Worm (Caenorhabditis elegans) whole organism, L4 larva: ENCODE data around the gene kin-21.

ENCODE experiments used
- F26F4.8 ChIP-seq: fragments of 200-800 bp; sonication (Bioruptor generic); conservative IDR thresholded peaks from 2 replicates; pipeline ENCODE4 v1.3.6; 2022; ENCODE audit warnings: missing genetic modification characterization, missing compliant biosample characterization
- F49E8.2 ChIP-seq: sonication (generic microtip); optimal IDR thresholded peaks from 2 replicates; lab custom pipeline; 2016; ENCODE audit warnings: missing compliant biosample characterization, mild to moderate bottlenecking, missing genetic modification characterization, borderline replicate concordance
- ZK546.5 ChIP-seq, 2 experiments: sonication (generic microtip); optimal IDR thresholded peaks; 2 replicates each; lab custom pipeline; 2017; ENCODE audit warnings: missing biosample characterization in 2 of 2, missing genetic modification characterization in 2 of 2
- aha-1 ChIP-seq: fragments of 150-350 bp; peaks from one replicate; lab custom pipeline; 2014; ENCODE audit warnings: missing biosample characterization, missing genetic modification characterization
- arid-1 ChIP-seq: fragments of 200-800 bp; sonication (Bioruptor generic); conservative IDR thresholded peaks from 2 replicates; pipeline ENCODE4 v1.3.6; 2022; ENCODE audit warnings: missing genetic modification reagents, missing genetic modification characterization, missing compliant biosample characterization
- ceh-20 ChIP-seq: fragments of 200-800 bp; sonication (Bioruptor generic); IDR thresholded peaks from 2 replicates; pipeline ENCODE4 v1.3.6; 2022; ENCODE audit warnings: missing genetic modification reagents, missing genetic modification characterization, missing compliant biosample characterization
- ces-1 ChIP-seq: fragments of 150-350 bp; sonication (generic microtip); optimal IDR thresholded peaks from 4 replicates; lab custom pipeline; 2014; ENCODE audit warnings: missing biosample characterization, missing genetic modification reagents, missing genetic modification characterization
- cey-2 ChIP-seq: sonication (generic microtip); optimal IDR thresholded peaks from 3 replicates; lab custom pipeline; 2017; ENCODE audit warnings: missing genetic modification characterization, mild to moderate bottlenecking, missing compliant biosample characterization, antibody characterized with exemption, borderline replicate concordance; ENCODE audit not compliant: insufficient read depth
- ctbp-1 ChIP-seq: fragments of 200-800 bp; sonication (Bioruptor generic); IDR thresholded peaks from 2 replicates; pipeline ENCODE4 v1.3.6; 2022; ENCODE audit warnings: missing genetic modification reagents, missing genetic modification characterization, missing compliant biosample characterization
- daf-16 ChIP-seq, 3 experiments: sonication (generic microtip); optimal IDR thresholded peaks; 2 replicates each; lab custom pipeline; 2016 to 2017; ENCODE audit warnings: missing genetic modification characterization in 3 of 3, missing genetic modification reagents in 3 of 3, mild to moderate bottlenecking in 2 of 3, missing compliant biosample characterization in 2 of 3, missing biosample characterization in 1 of 3, moderate library complexity in 1 of 3
- dmd-6 ChIP-seq: fragments of 200-800 bp; sonication (Bioruptor generic); IDR thresholded peaks from 2 replicates; pipeline ENCODE4 v1.3.6; 2022; ENCODE audit warnings: missing genetic modification reagents, missing genetic modification characterization, missing compliant biosample characterization
- dpl-1 ChIP-seq: fragments of 150-350 bp; optimal IDR thresholded peaks from 2 replicates; lab custom pipeline; 2014; ENCODE audit warnings: missing biosample characterization, missing genetic modification reagents, missing genetic modification characterization
- dve-1 ChIP-seq: sonication (generic microtip); optimal IDR thresholded peaks from 2 replicates; lab custom pipeline; 2017; ENCODE audit warnings: antibody characterized with exemption, mild to moderate bottlenecking, missing genetic modification characterization, missing compliant biosample characterization; ENCODE audit not compliant: insufficient read depth
- fos-1 ChIP-seq: fragments of 150-350 bp; optimal IDR thresholded peaks from 2 replicates; lab custom pipeline; 2014; ENCODE audit warnings: missing biosample characterization, missing genetic modification characterization
- hlh-11 ChIP-seq: fragments of 200-800 bp; sonication (Bioruptor generic); optimal IDR thresholded peaks from 2 replicates; lab custom pipeline; 2018; ENCODE audit warnings: mild to moderate bottlenecking, missing genetic modification characterization, missing compliant biosample characterization
- hmg-1.1 ChIP-seq: fragments of 200-800 bp; sonication (Bioruptor generic); IDR thresholded peaks from 2 replicates; pipeline ENCODE4 v1.3.6; 2022; ENCODE audit warnings: missing genetic modification reagents, missing genetic modification characterization, missing compliant biosample characterization
- jun-1 ChIP-seq: fragments of 150-350 bp; optimal IDR thresholded peaks from 2 replicates; lab custom pipeline; 2014; ENCODE audit warnings: missing biosample characterization, missing genetic modification reagents, missing genetic modification characterization
- lim-7 ChIP-seq: fragments of 200-800 bp; sonication (Bioruptor generic); IDR thresholded peaks from 2 replicates; pipeline ENCODE4 v1.3.6; 2022; ENCODE audit warnings: missing genetic modification characterization, missing compliant biosample characterization
- lin-38 ChIP-seq: fragments of 200-800 bp; sonication (Bioruptor generic); IDR thresholded peaks from 2 replicates; pipeline ENCODE4 v1.3.6; 2022; ENCODE audit warnings: missing genetic modification reagents, missing genetic modification characterization, missing compliant biosample characterization
- mdl-1 ChIP-seq, 2 experiments: fragments of 150-350 bp in 1 of 2; sonication (generic microtip) in 1 of 2; optimal IDR thresholded peaks; 2 replicates each; lab custom pipeline; 2014 to 2017; ENCODE audit warnings: missing biosample characterization in 2 of 2, missing genetic modification characterization in 2 of 2
- mes-2 ChIP-seq: sonication (generic microtip); optimal IDR thresholded peaks from 2 replicates; lab custom pipeline; 2016; ENCODE audit warnings: missing genotype, mild to moderate bottlenecking, missing genetic modification characterization, missing compliant biosample characterization; ENCODE audit not compliant: poor library complexity, severe bottlenecking
- nhr-102 ChIP-seq: sonication (generic microtip); optimal IDR thresholded peaks from 2 replicates; lab custom pipeline; 2016; ENCODE audit warnings: mild to moderate bottlenecking, missing genetic modification characterization, moderate library complexity, missing compliant biosample characterization
- nhr-11 ChIP-seq: fragments of 150-350 bp; optimal IDR thresholded peaks from 2 replicates; lab custom pipeline; 2014; ENCODE audit warnings: missing biosample characterization, missing genetic modification characterization
- nhr-237 ChIP-seq: sonication (generic microtip); optimal IDR thresholded peaks from 2 replicates; lab custom pipeline; 2017; ENCODE audit warnings: missing biosample characterization, missing genetic modification characterization
- nhr-28 ChIP-seq: fragments of 150-350 bp; optimal IDR thresholded peaks from 2 replicates; lab custom pipeline; 2014; ENCODE audit warnings: missing biosample characterization, missing genetic modification characterization
- nhr-42 ChIP-seq: fragments of 200-800 bp; sonication (Bioruptor generic); IDR thresholded peaks from 2 replicates; pipeline ENCODE4 v1.3.6; 2022; ENCODE audit warnings: missing genetic modification characterization, missing compliant biosample characterization
- pha-4 ChIP-seq, 2 experiments: fragments of 150-350 bp in 1 of 2; fragments of 200-800 bp in 1 of 2; sonication (Bioruptor generic) in 1 of 2; IDR thresholded peaks in 1 of 2; optimal IDR thresholded peaks in 1 of 2; 2 replicates each; pipeline versions ENCODE4 v1.3.6 to Lab custom; 2014 to 2022; ENCODE audit warnings: missing genetic modification characterization in 2 of 2, missing genetic modification reagents in 2 of 2, missing biosample characterization in 1 of 2, missing compliant biosample characterization in 1 of 2
- php-3 ChIP-seq: fragments of 200-800 bp; sonication (Bioruptor generic); IDR thresholded peaks from 2 replicates; pipeline ENCODE4 v1.3.6; 2022; ENCODE audit warnings: missing genetic modification reagents, missing genetic modification characterization, missing compliant biosample characterization
- pqm-1 ChIP-seq: sonication (generic microtip); optimal IDR thresholded peaks from 2 replicates; lab custom pipeline; 2017; ENCODE audit warnings: missing biosample characterization, missing genetic modification characterization
- saeg-2 ChIP-seq: fragments of 200-800 bp; sonication (Bioruptor generic); IDR thresholded peaks from 2 replicates; pipeline ENCODE4 v1.3.6; 2022; ENCODE audit warnings: missing genetic modification reagents, missing genetic modification characterization, missing compliant biosample characterization
- set-16 ChIP-seq: fragments of 200-800 bp; sonication (Bioruptor generic); IDR thresholded peaks from 2 replicates; pipeline ENCODE4 v1.3.6; 2022; ENCODE audit warnings: missing genetic modification reagents, missing genetic modification characterization, missing compliant biosample characterization
- snpc-1.2 ChIP-seq: fragments of 200-800 bp; sonication (Bioruptor generic); IDR thresholded peaks from 2 replicates; pipeline ENCODE4 v1.3.6; 2022; ENCODE audit warnings: missing genetic modification reagents, missing genetic modification characterization, missing compliant biosample characterization
- spr-1 ChIP-seq: sonication (generic microtip); optimal IDR thresholded peaks from 2 replicates; lab custom pipeline; 2016; ENCODE audit warnings: mild to moderate bottlenecking, missing genetic modification characterization, missing compliant biosample characterization
- tra-1 ChIP-seq: fragments of 200-800 bp; sonication (Bioruptor generic); IDR thresholded peaks from 2 replicates; pipeline ENCODE4 v1.3.6; 2022; ENCODE audit warnings: missing genetic modification reagents, missing genetic modification characterization, missing compliant biosample characterization
- unc-130 ChIP-seq: sonication (generic microtip); optimal IDR thresholded peaks from 2 replicates; lab custom pipeline; 2016; ENCODE audit warnings: missing genetic modification reagents, missing genetic modification characterization, missing compliant biosample characterization
- unc-39 ChIP-seq: sonication (generic microtip); optimal IDR thresholded peaks from 2 replicates; lab custom pipeline; 2017; ENCODE audit warnings: missing biosample characterization, missing genetic modification characterization

Gene kin-21

DNA sequence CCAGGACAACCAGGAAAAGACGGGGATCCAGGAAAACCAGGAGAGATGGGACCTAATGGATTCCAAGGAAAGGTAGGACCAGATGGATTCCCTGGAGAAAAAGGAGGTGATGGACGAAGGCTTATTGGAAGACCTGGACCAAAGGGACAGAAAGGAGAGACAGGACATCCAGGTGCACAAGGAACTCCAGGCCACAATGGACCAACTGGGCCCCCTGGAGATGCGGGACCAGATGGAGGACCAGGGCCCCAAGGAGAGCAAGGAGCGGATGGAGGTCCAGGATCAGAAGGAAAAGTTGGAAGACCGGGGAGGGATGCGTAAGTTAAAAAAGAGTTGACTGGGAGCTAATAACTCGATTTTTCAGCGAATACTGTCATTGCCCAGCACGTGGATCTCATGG is 10.1 kb upstream of the kin-21 start:
- TF ChIP-seq set-16 (GFP tag; lab: Robert Waterston, UW) = peak; percentile 71
- TF ChIP-seq lin-38 = no peak

DNA sequence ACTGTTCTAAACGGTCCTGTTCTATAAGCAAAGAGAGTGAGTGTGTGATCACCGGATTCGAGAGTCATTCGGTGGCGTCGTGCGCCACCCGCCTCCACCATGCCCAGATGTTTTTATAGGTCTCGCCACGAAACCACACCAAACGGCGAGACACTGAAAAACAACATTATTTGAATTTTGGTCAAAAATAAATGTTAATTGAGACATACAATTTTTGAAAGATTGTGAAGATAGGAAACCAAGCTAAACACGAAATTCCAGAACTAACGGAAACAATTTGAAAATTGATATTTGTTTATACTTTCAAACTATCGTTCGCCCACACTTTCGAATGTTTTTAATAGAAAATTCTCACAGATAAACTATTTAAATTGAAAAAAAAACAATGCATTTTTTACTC is 8.2 kb upstream of the kin-21 start, which contains the start of gene catp-6:
catp-6 (minus strand) TSS at position 101 of the 400 bp plus-strand sequence.
- TF ChIP-seq hlh-11 (no peak), dpl-1 (no peak), hmg-1.1 (GFP tag; lab: Robert Waterston, UW) (no peak), daf-16 (GFP tag; optimal IDR thresholded peaks at IDR 0.05; lab: Kevin White, UChicago) (no peak), daf-16 (tag; optimal IDR thresholded peaks at IDR 0.05; lab: Kevin White, UChicago) (no peak), ZK546.5 (tag; optimal IDR thresholded peaks at IDR 0.05; lab: Kevin White, UChicago) (no peak), cey-2 (tag; lab: Kevin White, UChicago) (no peak), nhr-42 (GFP tag; lab: Robert Waterston, UW) (no peak), jun-1 (tag; lab: Kevin White, UChicago) (no peak), lin-38 (no peak), php-3 (GFP tag; lab: Robert Waterston, UW) (no peak), lim-7 (GFP tag; lab: Robert Waterston, UW) (no peak), nhr-102 (tag; lab: Kevin White, UChicago) (no peak), nhr-11 (tag; lab: Kevin White, UChicago) (no peak), saeg-2 (GFP tag; lab: Robert Waterston, UW) (no peak), dmd-6 (GFP tag; lab: Robert Waterston, UW) (no peak), dve-1 (tag; lab: Kevin White, UChicago) (no peak)

DNA sequence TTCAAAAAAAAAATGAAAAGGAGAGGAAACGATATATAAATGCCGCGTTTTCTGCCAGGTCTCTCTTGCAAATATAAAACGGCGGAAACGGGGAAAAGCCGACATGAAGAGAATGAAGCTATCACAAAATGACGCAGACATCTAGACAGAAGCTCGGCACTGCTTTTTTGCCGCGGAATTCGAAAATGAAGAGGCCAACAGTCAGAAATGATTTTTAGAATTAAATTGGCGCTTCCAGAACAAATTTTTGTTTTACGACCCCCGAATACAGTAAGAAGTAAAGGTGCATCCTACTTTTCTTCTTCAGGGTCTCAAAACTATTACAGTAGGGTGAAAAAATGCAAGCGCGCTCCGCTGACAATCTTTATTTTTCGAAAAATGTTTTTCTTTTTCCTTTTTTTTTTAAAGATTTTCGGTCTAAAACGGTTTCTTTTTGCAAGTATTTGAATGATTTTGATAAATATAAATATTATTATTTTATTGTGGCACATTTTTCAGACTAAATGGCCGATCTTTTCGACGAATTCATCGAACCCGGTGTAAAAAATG is 7.4 kb upstream of the kin-21 start, which contains the start of gene mtr-4:
mtr-4 (plus strand) TSS at position 499 of the 549 bp plus-strand sequence.
- TF ChIP-seq lin-38 (peak; percentile 95), dpl-1 (peak; percentile 71), nhr-28 (tag; lab: Kevin White, UChicago) (peak; percentile 3), unc-39 (tag; lab: Kevin White, UChicago) (no peak), arid-1 (no peak), unc-130 (peak; percentile 8), F49E8.2 (tag; lab: Kevin White, UChicago) (peak; percentile 5), tra-1 (GFP tag; lab: Robert Waterston, UW) (0 out of 2 replicates have a peak, but pooled peaks have one; percentile 53), snpc-1.2 (peak; percentile 80), pqm-1 (tag; lab: Kevin White, UChicago) (peak; percentile 27), pha-4 (GFP tag; IDR thresholded peaks at IDR 0.05; lab: Robert Waterston, UW) (no peak), pha-4 (tag; optimal IDR thresholded peaks at IDR 0.05; lab: Kevin White, UChicago) (no peak), mes-2 (tag; lab: Kevin White, UChicago) (peak; percentile 8), mdl-1 (tag; optimal IDR thresholded peaks at IDR 0.05; lab: Kevin White, UChicago) (peak in 1 of 2 experiments; percentile 17)
- TF ChIP-seq, all 104 proteins: peak for 10

DNA sequence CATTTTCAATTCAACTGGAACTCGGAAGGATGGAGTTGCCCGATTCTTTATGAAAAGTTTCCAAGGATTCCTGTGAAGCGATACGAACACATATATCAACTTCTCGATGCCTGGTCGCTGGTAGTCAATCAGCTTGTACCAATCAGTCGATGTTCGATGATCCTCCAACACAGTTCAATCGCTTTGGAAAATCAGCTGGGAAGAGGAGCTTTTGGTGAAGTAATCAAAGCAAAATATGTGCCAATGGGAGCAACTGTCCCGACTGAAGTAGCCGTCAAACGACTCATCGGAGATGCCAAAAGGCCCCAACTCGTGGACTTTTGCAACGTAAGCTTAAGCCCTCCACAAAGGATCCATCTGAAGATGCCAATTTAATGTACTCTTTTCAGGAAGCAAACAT is 651 bp downstream of the kin-21 start:
- TF ChIP-seq ceh-20 (no peak), aha-1 (tag; lab: Kevin White, UChicago) (peak; percentile 95), F26F4.8 (GFP tag; lab: Robert Waterston, UW) (no peak)

DNA sequence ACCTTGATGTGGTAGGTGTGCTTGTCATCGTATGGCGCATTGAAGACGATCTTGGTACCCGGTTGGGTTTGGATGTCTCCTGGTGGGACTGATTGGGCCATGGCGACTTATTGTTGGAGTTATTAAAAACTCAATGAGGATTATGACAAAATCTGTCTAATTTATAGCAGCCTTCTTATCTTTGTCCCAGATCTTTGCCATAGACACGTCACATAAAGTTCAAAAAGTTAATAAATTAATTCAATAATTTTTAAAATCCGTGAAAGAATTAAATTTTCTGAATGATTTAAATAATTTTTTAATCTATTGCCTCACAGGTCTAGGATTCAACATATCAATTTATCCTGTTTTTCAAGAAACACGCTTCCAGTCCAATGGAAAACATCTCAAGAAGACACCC is 3.6 kb downstream of the kin-21 start, which contains the start of gene msp-81:
msp-81 (minus strand) TSS at position 101 of the 400 bp plus-strand sequence.
- TF ChIP-seq ces-1 (GFP tag; lab: Kevin White, UChicago) (no peak), ZK546.5 (tag; optimal IDR thresholded peaks at IDR 0.05; lab: Kevin White, UChicago) (no peak), lin-38 (no peak), saeg-2 (GFP tag; lab: Robert Waterston, UW) (no peak), jun-1 (tag; lab: Kevin White, UChicago) (no peak), fos-1 (no peak), spr-1 (tag; lab: Kevin White, UChicago) (no peak), ctbp-1 (GFP tag; lab: Robert Waterston, UW) (no peak), nhr-237 (no peak), set-16 (GFP tag; lab: Robert Waterston, UW) (no peak), F49E8.2 (tag; lab: Kevin White, UChicago) (no peak)
